ENCODE assay signal across 2 fruit fly cellular contexts in the genomic region with DNA sequence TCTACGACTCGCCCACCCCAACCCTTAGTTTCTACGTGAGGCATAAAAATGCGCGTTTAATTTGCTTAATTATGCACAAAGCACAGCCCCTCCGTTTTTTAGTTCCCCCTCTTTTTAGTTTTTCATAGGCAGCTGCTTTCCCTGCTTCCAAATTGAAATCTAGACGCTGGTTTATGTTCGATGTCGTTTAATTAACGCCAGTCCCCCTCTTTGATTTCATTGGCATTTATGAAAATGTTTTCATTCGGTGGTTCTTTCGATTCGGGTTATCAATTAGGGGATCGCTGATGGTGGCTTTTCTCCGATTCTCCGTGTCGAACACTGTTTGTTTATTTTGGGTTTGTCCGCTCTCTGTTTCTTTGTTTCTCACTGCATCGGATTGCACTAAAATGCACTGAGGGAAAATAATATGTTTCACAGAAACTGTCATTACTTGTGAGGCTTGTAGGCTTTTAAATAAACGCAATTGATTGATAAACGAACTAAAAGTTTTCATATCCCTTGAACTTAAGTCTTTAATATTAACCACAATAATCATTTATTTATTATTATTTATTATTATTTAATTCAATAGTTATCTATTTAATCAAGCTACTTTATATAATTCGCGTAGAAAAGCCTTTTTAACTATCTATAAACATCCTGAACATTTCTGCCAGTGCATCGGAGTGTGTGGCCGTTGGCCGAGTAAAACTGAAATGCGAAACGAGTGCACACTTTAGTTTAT.
TF ChIP-seq lines count a peak whose summit lies in the region.

No protein-coding gene starts in this region.

TF ChIP-seq in whole organism, embryonic, 481 proteins besides CTCF, POLR2A, EP300 and RAD21 (continued from another document and continues in another):
- TF ChIP-seq twi (tag; optimal IDR thresholded peaks at IDR 0.05; lab: Kevin White, UChicago) (peak; percentile 37), Nf-YC (tag; optimal IDR thresholded peaks at IDR 0.05; lab: Kevin White, UChicago) (no peak), bab2 (GFP tag; optimal IDR thresholded peaks at IDR 0.05; lab: Kevin White, UChicago) (no peak), ind (GFP tag; optimal IDR thresholded peaks at IDR 0.05; lab: Kevin White, UChicago) (no peak), amos (GFP tag; IDR thresholded peaks at IDR 0.05; lab: Robert Waterston, UW; ENCODE audit: partially characterized antibody) (no peak), CG6813 (GFP tag; optimal IDR thresholded peaks at IDR 0.05; lab: Kevin White, UChicago) (no peak), CG12236 (GFP tag; optimal IDR thresholded peaks at IDR 0.05; lab: Kevin White, UChicago) (no peak), sqz (GFP tag; optimal IDR thresholded peaks at IDR 0.05; lab: Kevin White, UChicago) (no peak), CG12219 (GFP tag; optimal IDR thresholded peaks at IDR 0.05; lab: Kevin White, UChicago) (no peak), tna (GFP tag; IDR thresholded peaks at IDR 0.05; lab: Robert Waterston, UW; ENCODE audit: partially characterized antibody) (no peak), klu (GFP tag; IDR thresholded peaks at IDR 0.05; lab: Robert Waterston, UW) (no peak), crol (GFP tag; IDR thresholded peaks at IDR 0.05; lab: Robert Waterston, UW) (no peak), CG17802 (tag; optimal IDR thresholded peaks at IDR 0.05; lab: Kevin White, UChicago) (no peak), H15 (GFP tag; IDR thresholded peaks at IDR 0.05; lab: Robert Waterston, UW) (no peak), CG4730 (GFP tag; IDR thresholded peaks at IDR 0.05; lab: Robert Waterston, UW) (no peak), ac (GFP tag; optimal IDR thresholded peaks at IDR 0.05; lab: Kevin White, UChicago) (no peak), bigmax (GFP tag; optimal IDR thresholded peaks at IDR 0.05; lab: Kevin White, UChicago) (no peak), Hr51 (GFP tag; optimal IDR thresholded peaks at IDR 0.05; lab: Kevin White, UChicago) (peak in 1 of 2 experiments; percentile 45), Adf1 (GFP tag; IDR thresholded peaks at IDR 0.05; lab: Robert Waterston, UW) (no peak), Hmx (GFP tag; optimal IDR thresholded peaks at IDR 0.05; lab: Kevin White, UChicago) (no peak), mam (GFP tag; optimal IDR thresholded peaks at IDR 0.05; lab: Kevin White, UChicago) (no peak), sc (optimal IDR thresholded peaks at IDR 0.05; lab: Kevin White, UChicago) (no peak), sc (GFP tag; optimal IDR thresholded peaks at IDR 0.05; lab: Kevin White, UChicago) (peak; percentile 31), pzg (GFP tag; optimal IDR thresholded peaks at IDR 0.05; lab: Kevin White, UChicago) (no peak), otp (GFP tag; IDR thresholded peaks at IDR 0.05; lab: Robert Waterston, UW) (no peak), schlank (tag; optimal IDR thresholded peaks at IDR 0.05; lab: Kevin White, UChicago) (no peak), z (GFP tag; IDR thresholded peaks at IDR 0.05; lab: Robert Waterston, UW) (no peak), gcm2 (GFP tag; optimal IDR thresholded peaks at IDR 0.05; lab: Kevin White, UChicago) (no peak), GATAe (GFP tag; conservative IDR thresholded peaks at IDR 0.05; lab: Robert Waterston, UW) (no peak), Hand (GFP tag; optimal IDR thresholded peaks at IDR 0.05; lab: Kevin White, UChicago) (no peak), Side (GFP tag; optimal IDR thresholded peaks at IDR 0.05; lab: Kevin White, UChicago) (no peak), Elba2 (GFP tag; optimal IDR thresholded peaks at IDR 0.05; lab: Kevin White, UChicago) (no peak), HLH3B (GFP tag; IDR thresholded peaks at IDR 0.05; lab: Robert Waterston, UW) (no peak), CG15269 (tag; optimal IDR thresholded peaks at IDR 0.05; lab: Kevin White, UChicago) (peak; percentile 12), nom (GFP tag; optimal IDR thresholded peaks at IDR 0.05; lab: Kevin White, UChicago) (peak; percentile 26), CG12942 (GFP tag; optimal IDR thresholded peaks at IDR 0.05; lab: Kevin White, UChicago) (no peak), nmo (GFP tag; optimal IDR thresholded peaks at IDR 0.05; lab: Kevin White, UChicago) (peak; percentile 77), btn (GFP tag; optimal IDR thresholded peaks at IDR 0.05; lab: Kevin White, UChicago) (no peak), nau (GFP tag; optimal IDR thresholded peaks at IDR 0.05; lab: Kevin White, UChicago) (no peak), CG9817 (tag; optimal IDR thresholded peaks at IDR 0.05; lab: Kevin White, UChicago) (no peak), insv (GFP tag; optimal IDR thresholded peaks at IDR 0.05; lab: Kevin White, UChicago) (no peak), CG11560 (tag; IDR thresholded peaks at IDR 0.05; lab: Robert Waterston, UW) (no peak), sr (GFP tag; IDR thresholded peaks at IDR 0.05; lab: Robert Waterston, UW) (no peak), vnd (GFP tag; IDR thresholded peaks at IDR 0.05; lab: Robert Waterston, UW; ENCODE audit: partially characterized antibody) (no peak), Oaz (GFP tag; IDR thresholded peaks at IDR 0.05; lab: Robert Waterston, UW) (no peak), CG2199 (GFP tag; IDR thresholded peaks at IDR 0.05; lab: Robert Waterston, UW) (no peak), Meics (GFP tag; optimal IDR thresholded peaks at IDR 0.05; lab: Kevin White, UChicago) (no peak), ewg (GFP tag; optimal IDR thresholded peaks at IDR 0.05; lab: Kevin White, UChicago) (peak; percentile 36), ranshi (GFP tag; IDR thresholded peaks at IDR 0.05; lab: Robert Waterston, UW) (no peak), pan (optimal IDR thresholded peaks at IDR 0.05; lab: Kevin White, UChicago) (no peak), pan (GFP tag; optimal IDR thresholded peaks at IDR 0.05 in 1 of 2, IDR thresholded peaks at IDR 0.05 in 1 of 2) (no peak), CG17912 (GFP tag; optimal IDR thresholded peaks at IDR 0.05; lab: Kevin White, UChicago) (no peak), CG13424 (tag; optimal IDR thresholded peaks at IDR 0.05; lab: Kevin White, UChicago) (peak; percentile 48), Fer3 (tag; optimal IDR thresholded peaks at IDR 0.05; lab: Kevin White, UChicago) (no peak), stc (GFP tag; IDR thresholded peaks at IDR 0.05; lab: Robert Waterston, UW) (0 out of 2 replicates have a peak, but pooled peaks have one; percentile 32), Max (GFP tag; optimal IDR thresholded peaks at IDR 0.05; lab: Kevin White, UChicago) (no peak), ems (GFP tag; optimal IDR thresholded peaks at IDR 0.05; lab: Kevin White, UChicago) (no peak), Fer1 (GFP tag; optimal IDR thresholded peaks at IDR 0.05; lab: Kevin White, UChicago) (no peak), crc (GFP tag; optimal IDR thresholded peaks at IDR 0.05; lab: Kevin White, UChicago) (no peak), CG14965 (GFP tag; optimal IDR thresholded peaks at IDR 0.05; lab: Kevin White, UChicago; ENCODE audit: borderline replicate concordance) (no peak), CG7987 (GFP tag; optimal IDR thresholded peaks at IDR 0.05; lab: Kevin White, UChicago) (no peak), dysf (GFP tag; IDR thresholded peaks at IDR 0.05; lab: Robert Waterston, UW) (no peak; the same call in 2 of the 3 replicates), CG15514 (GFP tag; optimal IDR thresholded peaks at IDR 0.05; lab: Kevin White, UChicago) (no peak), CG9215 (GFP tag; IDR thresholded peaks at IDR 0.05; lab: Robert Waterston, UW) (no peak)

TF ChIP-seq in whole organism, prepupa, 60 proteins besides CTCF, POLR2A, EP300 and RAD21 (continued from another document):
- peak; percentile 82 for TF ChIP-seq dsx (GFP tag; optimal IDR thresholded peaks at IDR 0.05; lab: Kevin White, UChicago; ENCODE audit: poor library complexity, severe bottlenecking)
